Worm (Caenorhabditis elegans): ENCODE results near the gene clec-212.

- TF ChIP-seq R02D3.7 (tag; optimal IDR thresholded peaks at IDR 0.05): no peak
- no peak for TF ChIP-seq ZK546.5 (tag; optimal IDR thresholded peaks at IDR 0.05)
- TF ChIP-seq fkh-10 (GFP tag; optimal IDR thresholded peaks at IDR 0.05): no peak
- TF ChIP-seq ceh-9 (tag; optimal IDR thresholded peaks at IDR 0.05): no peak
- TF ChIP-seq nhr-77 (tag; optimal IDR thresholded peaks at IDR 0.05): no peak
- TF ChIP-seq snpc-4 (tag; optimal IDR thresholded peaks at IDR 0.05): no peak
Observed at ce11 chrV:7532947-7533346, 37.2 kb downstream of the clec-212 start, which contains the start of gene C54F6.3.
